In genomic region chr2L:1361771-1362632, dm6 we compare ENCODE assay signal across 2 fruit fly cellular contexts.
TF ChIP-seq lines count a peak whose summit lies in the region.

Gene NLaz, minus strand, starts transcription at chr2L:1361821.

TF ChIP-seq in whole organism, embryonic, 481 proteins besides CTCF, POLR2A, EP300 and RAD21 (continued from another document and continues in another):
- TF ChIP-seq fru (optimal IDR thresholded peaks at IDR 0.05; lab: Kevin White, UChicago) (no peak), bab2 (GFP tag; optimal IDR thresholded peaks at IDR 0.05; lab: Kevin White, UChicago) (peak; percentile 65), H2.0 (GFP tag; IDR thresholded peaks at IDR 0.05; lab: Robert Waterston, UW) (peak; percentile 69), slbo (GFP tag; IDR thresholded peaks at IDR 0.05; lab: Robert Waterston, UW) (peak; percentile 55), wor (GFP tag; IDR thresholded peaks at IDR 0.05; lab: Robert Waterston, UW) (no peak), CG11456 (GFP tag; IDR thresholded peaks at IDR 0.05; lab: Robert Waterston, UW) (peak; percentile 97), CG4820 (GFP tag; optimal IDR thresholded peaks at IDR 0.05; lab: Kevin White, UChicago) (peak; percentile 50), tgo (GFP tag; IDR thresholded peaks at IDR 0.05; lab: Robert Waterston, UW) (peak; percentile 67; the same call in 2 of the 3 replicates), Gug (GFP tag; IDR thresholded peaks at IDR 0.05; lab: Robert Waterston, UW) (peak; percentile 56; the same call in 2 of the 4 replicates), CG12744 (GFP tag; optimal IDR thresholded peaks at IDR 0.05; lab: Kevin White, UChicago) (peak; percentile 37), fd3F (GFP tag; optimal IDR thresholded peaks at IDR 0.05; lab: Kevin White, UChicago) (peak; percentile 27), CG11695 (GFP tag; IDR thresholded peaks at IDR 0.05; lab: Robert Waterston, UW) (no peak), CG32772 (GFP tag; IDR thresholded peaks at IDR 0.05; lab: Robert Waterston, UW) (peak; percentile 7; the same call in 1 of the 2 replicates), dmrt99B (tag; optimal IDR thresholded peaks at IDR 0.05; lab: Kevin White, UChicago) (peak; percentile 28), klu (GFP tag; IDR thresholded peaks at IDR 0.05; lab: Robert Waterston, UW) (no peak), Pdp1 (GFP tag; optimal IDR thresholded peaks at IDR 0.05; lab: Kevin White, UChicago) (peak in 1 of 2 experiments; percentile 21), Xbp1 (GFP tag; optimal IDR thresholded peaks at IDR 0.05; lab: Kevin White, UChicago) (peak; percentile 53), Oli (tag; optimal IDR thresholded peaks at IDR 0.05; lab: Kevin White, UChicago) (peak; percentile 53), Mad (GFP tag; optimal IDR thresholded peaks at IDR 0.05; lab: Kevin White, UChicago) (peak; percentile 60), Ets65A (GFP tag; lab: Kevin White, UChicago) (peak; percentile 95), crp (GFP tag; optimal IDR thresholded peaks at IDR 0.05; lab: Kevin White, UChicago) (no peak), CG6254 (GFP tag; optimal IDR thresholded peaks at IDR 0.05; lab: Kevin White, UChicago) (no peak), CG10147 (GFP tag; optimal IDR thresholded peaks at IDR 0.05; lab: Kevin White, UChicago) (peak; percentile 36), ase (GFP tag; IDR thresholded peaks at IDR 0.05; lab: Robert Waterston, UW) (peak; percentile 36; the same call in 2 of the 3 replicates), CG17359 (tag; optimal IDR thresholded peaks at IDR 0.05; lab: Kevin White, UChicago) (peak; percentile 1), Mes4 (GFP tag; optimal IDR thresholded peaks at IDR 0.05; lab: Kevin White, UChicago) (no peak), Mrtf (GFP tag; IDR thresholded peaks at IDR 0.05; lab: Robert Waterston, UW) (peak; percentile 84; the same call in 2 of the 3 replicates), en (GFP tag; optimal IDR thresholded peaks at IDR 0.05; lab: Kevin White, UChicago) (no peak), maf-S (GFP tag; optimal IDR thresholded peaks at IDR 0.05; lab: Kevin White, UChicago) (peak; percentile 25), Deaf1 (tag; optimal IDR thresholded peaks at IDR 0.05; lab: Kevin White, UChicago) (no peak), ro (GFP tag; IDR thresholded peaks at IDR 0.05; lab: Robert Waterston, UW) (peak; percentile 49; the same call in 1 of the 2 replicates), NFAT (GFP tag; IDR thresholded peaks at IDR 0.05; lab: Robert Waterston, UW) (peak; percentile 68), Dp (GFP tag; optimal IDR thresholded peaks at IDR 0.05; lab: Kevin White, UChicago) (peak; percentile 4), ssp (GFP tag; IDR thresholded peaks at IDR 0.05; lab: Robert Waterston, UW) (peak; percentile 38; the same call in 1 of the 2 replicates), tin (GFP tag; optimal IDR thresholded peaks at IDR 0.05; lab: Kevin White, UChicago) (peak; percentile 44), CG7963 (GFP tag; IDR thresholded peaks at IDR 0.05; lab: Robert Waterston, UW; ENCODE audit: partially characterized antibody) (peak; percentile 34; the same call in 1 of the 3 replicates), Dbx (GFP tag; IDR thresholded peaks at IDR 0.05; lab: Robert Waterston, UW) (peak; percentile 65; the same call in 1 of the 3 replicates), chm (GFP tag; IDR thresholded peaks at IDR 0.05; lab: Robert Waterston, UW) (no peak), NK7.1 (GFP tag; optimal IDR thresholded peaks at IDR 0.05; lab: Kevin White, UChicago) (no peak), dysf (GFP tag; IDR thresholded peaks at IDR 0.05; lab: Robert Waterston, UW) (peak; percentile 69), sob (GFP tag; IDR thresholded peaks at IDR 0.05; lab: Robert Waterston, UW) (peak; percentile 46; the same call in 1 of the 2 replicates), CG6791 (GFP tag; IDR thresholded peaks at IDR 0.05; lab: Robert Waterston, UW; ENCODE audit: partially characterized antibody) (0 out of 3 replicates have a peak, but pooled peaks have one; percentile 33), CG10959 (GFP tag; IDR thresholded peaks at IDR 0.05; lab: Robert Waterston, UW) (peak; percentile 57), bbx (GFP tag; IDR thresholded peaks at IDR 0.05; lab: Robert Waterston, UW; ENCODE audit: partially characterized antibody) (peak; percentile 20; the same call in 1 of the 2 replicates), CG11560 (tag; IDR thresholded peaks at IDR 0.05; lab: Robert Waterston, UW) (0 out of 3 replicates have a peak, but pooled peaks have one; percentile 31), PHDP (tag; optimal IDR thresholded peaks at IDR 0.05; lab: Kevin White, UChicago) (no peak), CG11504 (tag; optimal IDR thresholded peaks at IDR 0.05; lab: Kevin White, UChicago) (peak; percentile 63), btn (GFP tag; optimal IDR thresholded peaks at IDR 0.05; lab: Kevin White, UChicago) (peak; percentile 38), CG10431 (GFP tag; optimal IDR thresholded peaks at IDR 0.05; lab: Kevin White, UChicago) (peak; percentile 1), NfI (GFP tag; optimal IDR thresholded peaks at IDR 0.05; lab: Kevin White, UChicago) (peak; percentile 82), Rfx (GFP tag; IDR thresholded peaks at IDR 0.05; lab: Robert Waterston, UW) (peak; percentile 85), dpn (GFP tag; optimal IDR thresholded peaks at IDR 0.05; lab: Kevin White, UChicago) (peak in 1 of 2 experiments; percentile 49), CG33213 (GFP tag; optimal IDR thresholded peaks at IDR 0.05; lab: Kevin White, UChicago) (peak; percentile 51), Lhr (GFP tag; optimal IDR thresholded peaks at IDR 0.05; lab: Kevin White, UChicago) (peak; percentile 31), Meics (GFP tag; optimal IDR thresholded peaks at IDR 0.05; lab: Kevin White, UChicago) (peak; percentile 30), Bdp1 (GFP tag; optimal IDR thresholded peaks at IDR 0.05; lab: Kevin White, UChicago) (no peak), scrt (GFP tag; optimal IDR thresholded peaks at IDR 0.05; lab: Kevin White, UChicago) (peak; percentile 2), ranshi (GFP tag; IDR thresholded peaks at IDR 0.05; lab: Robert Waterston, UW) (peak; percentile 67), eyg (GFP tag; optimal IDR thresholded peaks at IDR 0.05; lab: Kevin White, UChicago) (no peak), CG5953 (GFP tag; IDR thresholded peaks at IDR 0.05; lab: Robert Waterston, UW) (0 out of 2 replicates have a peak, but pooled peaks have one; percentile 16), cwo (GFP tag; optimal IDR thresholded peaks at IDR 0.05; lab: Kevin White, UChicago) (no peak), CG9817 (tag; optimal IDR thresholded peaks at IDR 0.05; lab: Kevin White, UChicago) (peak; percentile 39), CG10979 (tag; optimal IDR thresholded peaks at IDR 0.05; lab: Kevin White, UChicago) (no peak)

TF ChIP-seq in whole organism, prepupa, 60 proteins besides CTCF, POLR2A, EP300 and RAD21 (continued from another document):
- no peak for TF ChIP-seq CG8119 (GFP tag; IDR thresholded peaks at IDR 0.05; lab: Robert Waterston, UW)
- no peak for TF ChIP-seq CG1621 (tag; optimal IDR thresholded peaks at IDR 0.05; lab: Kevin White, UChicago)
- peak; percentile 59 for TF ChIP-seq achi (GFP tag; optimal IDR thresholded peaks at IDR 0.05; lab: Kevin White, UChicago)
- TF ChIP-seq eg (GFP tag; IDR thresholded peaks at IDR 0.05; lab: Robert Waterston, UW): no peak
- TF ChIP-seq CG6163 (GFP tag; IDR thresholded peaks at IDR 0.05; lab: Robert Waterston, UW): peak; percentile 19; the same call in 1 of the 3 replicates
- TF ChIP-seq CG32006 (GFP tag; optimal IDR thresholded peaks at IDR 0.05; lab: Kevin White, UChicago): peak; percentile 13
- no peak for TF ChIP-seq dac (GFP tag; optimal IDR thresholded peaks at IDR 0.05; lab: Kevin White, UChicago)
- peak; percentile 67 for TF ChIP-seq Hr39 (GFP tag; optimal IDR thresholded peaks at IDR 0.05; lab: Kevin White, UChicago)
- no peak for TF ChIP-seq Gug (GFP tag; IDR thresholded peaks at IDR 0.05; lab: Robert Waterston, UW)
- peak; percentile 41 for TF ChIP-seq acj6 (GFP tag; optimal IDR thresholded peaks at IDR 0.05; lab: Kevin White, UChicago)
- TF ChIP-seq CG11762 (GFP tag; optimal IDR thresholded peaks at IDR 0.05; lab: Kevin White, UChicago; ENCODE audit: insufficient read depth): no peak
- TF ChIP-seq CG10631 (GFP tag; optimal IDR thresholded peaks at IDR 0.05; lab: Kevin White, UChicago): no peak
- TF ChIP-seq Sox15 (GFP tag; optimal IDR thresholded peaks at IDR 0.05; lab: Kevin White, UChicago): no peak
- TF ChIP-seq Hr38 (GFP tag; optimal IDR thresholded peaks at IDR 0.05; lab: Kevin White, UChicago): no peak
- no peak for TF ChIP-seq CG10669 (GFP tag; optimal IDR thresholded peaks at IDR 0.05; lab: Kevin White, UChicago)
- TF ChIP-seq Sox102F (GFP tag; optimal IDR thresholded peaks at IDR 0.05; lab: Kevin White, UChicago): peak; percentile 28
- TF ChIP-seq Eip93F (GFP tag; optimal IDR thresholded peaks at IDR 0.05; lab: Kevin White, UChicago): no peak
- TF ChIP-seq CG6808 (GFP tag; optimal IDR thresholded peaks at IDR 0.05; lab: Kevin White, UChicago): no peak
- no peak for TF ChIP-seq vri (GFP tag; optimal IDR thresholded peaks at IDR 0.05; lab: Kevin White, UChicago)
- TF ChIP-seq fkh (GFP tag; optimal IDR thresholded peaks at IDR 0.05; lab: Kevin White, UChicago): no peak
- peak; percentile 71 for TF ChIP-seq lz (GFP tag; optimal IDR thresholded peaks at IDR 0.05; lab: Kevin White, UChicago)
- TF ChIP-seq CG4318 (GFP tag; optimal IDR thresholded peaks at IDR 0.05; lab: Kevin White, UChicago): no peak
- no peak for TF ChIP-seq fd85E (GFP tag; optimal IDR thresholded peaks at IDR 0.05; lab: Kevin White, UChicago)
- TF ChIP-seq salr (GFP tag; optimal IDR thresholded peaks at IDR 0.05; lab: Kevin White, UChicago): peak in 1 of 2 experiments; percentile 51
- TF ChIP-seq Ets21C (GFP tag; optimal IDR thresholded peaks at IDR 0.05; lab: Kevin White, UChicago): no peak
- peak; percentile 80 for TF ChIP-seq CG3919 (GFP tag; optimal IDR thresholded peaks at IDR 0.05; lab: Kevin White, UChicago)
- TF ChIP-seq CG16779 (tag; optimal IDR thresholded peaks at IDR 0.05; lab: Kevin White, UChicago): no peak
- no peak for TF ChIP-seq CG8319 (GFP tag; optimal IDR thresholded peaks at IDR 0.05; lab: Kevin White, UChicago)
- no peak for TF ChIP-seq CG9139 (GFP tag; optimal IDR thresholded peaks at IDR 0.05; lab: Kevin White, UChicago)
- TF ChIP-seq dsx (GFP tag; optimal IDR thresholded peaks at IDR 0.05; lab: Kevin White, UChicago; ENCODE audit: poor library complexity, severe bottlenecking): peak; percentile 4
- no peak for TF ChIP-seq CG6854 (GFP tag; optimal IDR thresholded peaks at IDR 0.05; lab: Kevin White, UChicago)
- TF ChIP-seq CG15336 (GFP tag; IDR thresholded peaks at IDR 0.05; lab: Robert Waterston, UW): no peak
- peak; percentile 59 for TF ChIP-seq topi (GFP tag; optimal IDR thresholded peaks at IDR 0.05; lab: Kevin White, UChicago)
- TF ChIP-seq CG34406 (GFP tag; optimal IDR thresholded peaks at IDR 0.05; lab: Kevin White, UChicago): peak; percentile 12
- TF ChIP-seq CG6276 (GFP tag; optimal IDR thresholded peaks at IDR 0.05; lab: Kevin White, UChicago): no peak
- no peak for TF ChIP-seq CG8632 (GFP tag; optimal IDR thresholded peaks at IDR 0.05; lab: Kevin White, UChicago)
TF ChIP-seq in whole organism, prepupa: peak in this region for 26.
